Worm (Caenorhabditis elegans): ENCODE data around the gene pgap-1.

DNA sequence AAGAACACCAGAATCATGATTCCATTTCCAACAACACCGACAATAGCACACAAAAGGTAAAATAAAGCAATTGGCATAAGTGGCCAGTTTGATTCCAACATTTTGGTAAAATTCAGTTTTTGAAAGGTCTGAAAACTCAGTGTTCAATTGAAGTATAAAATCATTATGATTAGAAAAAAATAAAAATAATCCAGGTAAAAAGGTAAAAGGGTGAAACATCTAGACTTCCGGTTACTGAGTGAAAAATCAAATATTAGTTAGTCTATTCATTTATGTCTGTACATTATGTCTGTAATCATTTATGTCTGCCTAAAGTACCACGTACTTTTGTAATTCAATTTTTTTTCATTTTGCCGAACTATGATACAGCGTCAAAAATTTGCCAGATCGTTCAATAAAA, 13.3 kb downstream of the pgap-1 start, which contains the start of gene srsx-31:
- TF ChIP-seq him-1 (tag; optimal IDR thresholded peaks at IDR 0.05) (no peak), W03F9.2 (tag; optimal IDR thresholded peaks at IDR 0.05) (no peak), dao-5 (tag; optimal IDR thresholded peaks at IDR 0.05) (no peak)

Data from whole organism, L4/young adult.